Worm (Caenorhabditis elegans): ENCODE results near the gene znfx-1.

The znfx-1 gene

ce11 chrII:9189648-9190047, 23.8 kb upstream of the znfx-1 start:
- TF ChIP-seq scrt-1 (GFP tag; IDR thresholded peaks at IDR 0.05) (no peak), flt-1 (GFP tag; IDR thresholded peaks at IDR 0.05) (no peak), tra-4 (tag; optimal IDR thresholded peaks at IDR 0.05) (no peak), sea-1 (GFP tag; conservative IDR thresholded peaks at IDR 0.05) (no peak), aly-1 (tag; optimal IDR thresholded peaks at IDR 0.05) (no peak), tbx-11 (GFP tag; IDR thresholded peaks at IDR 0.05) (no peak), hmg-4 (GFP tag; optimal IDR thresholded peaks at IDR 0.05) (no peak), hmbx-1 (tag; optimal IDR thresholded peaks at IDR 0.05) (no peak), hnd-1 (tag; optimal IDR thresholded peaks at IDR 0.05) (no peak), pes-1 (GFP tag; IDR thresholded peaks at IDR 0.05) (no peak), B0310.2 (tag; optimal IDR thresholded peaks at IDR 0.05) (no peak), tbx-37 (GFP tag; conservative IDR thresholded peaks at IDR 0.05) (no peak), ama-1 (optimal IDR thresholded peaks at IDR 0.05) (no peak), ets-7 (tag; optimal IDR thresholded peaks at IDR 0.05) (no peak), ceh-36 (tag; optimal IDR thresholded peaks at IDR 0.05) (no peak), F13C5.2 (tag; optimal IDR thresholded peaks at IDR 0.05) (no peak), ceh-13 (GFP tag; optimal IDR thresholded peaks at IDR 0.05) (no peak)

ce11 chrII:9190513-9191099, 22.9 kb upstream of the znfx-1 start:
- no peak for TF ChIP-seq tbx-11 (GFP tag; IDR thresholded peaks at IDR 0.05)
- TF ChIP-seq tbx-37 (GFP tag; conservative IDR thresholded peaks at IDR 0.05) = no peak
- no peak for TF ChIP-seq ama-1 (optimal IDR thresholded peaks at IDR 0.05)
- TF ChIP-seq F13C5.2 (tag; optimal IDR thresholded peaks at IDR 0.05) = no peak
- no peak for TF ChIP-seq B0310.2 (tag; optimal IDR thresholded peaks at IDR 0.05)
- no peak for TF ChIP-seq ets-7 (tag; optimal IDR thresholded peaks at IDR 0.05)
- no peak for TF ChIP-seq sea-1 (GFP tag; conservative IDR thresholded peaks at IDR 0.05)
- no peak for TF ChIP-seq tra-4 (tag; optimal IDR thresholded peaks at IDR 0.05)
- TF ChIP-seq ceh-13 (GFP tag; optimal IDR thresholded peaks at IDR 0.05) = no peak
- TF ChIP-seq pes-1 (GFP tag; IDR thresholded peaks at IDR 0.05) = no peak
- TF ChIP-seq ceh-36 (tag; optimal IDR thresholded peaks at IDR 0.05) = no peak
- TF ChIP-seq hmg-4 (GFP tag; optimal IDR thresholded peaks at IDR 0.05) = no peak
- no peak for TF ChIP-seq aly-1 (tag; optimal IDR thresholded peaks at IDR 0.05)
- TF ChIP-seq hnd-1 (tag; optimal IDR thresholded peaks at IDR 0.05) = no peak
- no peak for TF ChIP-seq hmbx-1 (tag; optimal IDR thresholded peaks at IDR 0.05)
- TF ChIP-seq scrt-1 (GFP tag; IDR thresholded peaks at IDR 0.05) = no peak
- no peak for TF ChIP-seq flt-1 (GFP tag; IDR thresholded peaks at IDR 0.05)

DNA sequence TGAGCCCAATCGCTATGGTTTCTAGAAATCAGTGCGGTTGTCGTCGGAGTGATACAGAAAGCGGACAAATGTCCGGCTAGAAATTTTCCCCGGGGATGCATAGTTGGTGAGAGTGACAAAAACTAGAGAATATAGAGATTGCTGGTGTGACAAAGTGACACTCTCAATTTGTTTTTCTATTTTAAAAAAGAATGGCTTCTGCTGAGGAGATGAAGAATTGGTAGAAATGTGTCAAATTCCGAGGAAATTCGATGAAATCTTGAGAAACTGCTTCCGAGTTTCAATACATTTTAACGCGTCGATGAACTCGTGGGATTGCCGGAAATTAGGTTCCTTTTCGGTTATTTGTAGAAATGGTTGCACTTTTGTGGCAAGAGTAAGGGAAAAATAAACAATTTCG, 19.3 kb upstream of the znfx-1 start, which contains the start of gene twk-4:
Gene twk-4, minus strand, starts transcription at position 101 of the 400 bp plus-strand sequence.
- TF ChIP-seq ama-1 (optimal IDR thresholded peaks at IDR 0.05) = no peak
- TF ChIP-seq hnd-1 (tag; optimal IDR thresholded peaks at IDR 0.05) = no peak
- no peak for TF ChIP-seq flt-1 (GFP tag; IDR thresholded peaks at IDR 0.05)

DNA sequence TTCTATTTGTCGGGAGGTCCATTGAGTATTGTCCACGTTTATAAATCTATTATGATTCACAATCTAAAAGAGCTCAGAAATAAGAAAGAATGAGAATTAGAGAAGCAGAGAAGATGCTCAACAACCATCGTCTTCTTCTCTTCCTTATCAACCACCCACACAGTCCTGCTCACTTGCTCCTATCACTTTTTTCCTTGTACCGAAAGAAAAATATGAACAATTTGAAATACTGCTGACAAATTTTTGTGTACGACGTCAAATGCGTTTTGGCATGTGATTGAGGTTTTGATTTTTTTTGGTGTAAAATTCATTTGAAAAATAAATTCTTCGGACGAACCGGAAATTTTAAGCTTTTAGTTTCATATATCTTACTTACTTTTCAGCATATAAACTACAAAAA, 17.1 kb upstream of the znfx-1 start:
- TF ChIP-seq tbx-11 (GFP tag; IDR thresholded peaks at IDR 0.05) = no peak
- no peak for TF ChIP-seq pes-1 (GFP tag; IDR thresholded peaks at IDR 0.05)
- TF ChIP-seq ama-1 (optimal IDR thresholded peaks at IDR 0.05) = no peak
- no peak for TF ChIP-seq hnd-1 (tag; optimal IDR thresholded peaks at IDR 0.05)

DNA sequence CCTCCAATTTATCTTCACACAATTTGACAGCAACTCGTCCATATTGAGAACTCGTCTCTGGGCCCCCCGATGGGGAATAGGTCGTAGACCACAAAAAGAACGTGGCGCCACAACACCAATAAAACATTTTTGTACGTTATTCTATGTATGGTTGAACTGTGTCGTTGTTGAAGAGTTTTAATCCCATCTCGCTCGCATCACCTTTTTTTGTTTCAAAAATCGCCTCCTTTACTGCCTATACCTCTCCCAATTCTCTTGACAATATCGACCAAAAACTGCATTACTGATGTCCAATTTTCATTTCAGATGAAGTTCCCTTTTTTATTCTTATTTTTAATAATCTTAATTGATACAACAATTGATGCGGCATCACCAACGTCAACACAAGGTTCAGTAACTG, 16.2 kb upstream of the znfx-1 start, which contains the start of gene let-23:
Gene let-23, plus strand, starts transcription at position 301 of the 400 bp plus-strand sequence.
- TF ChIP-seq ets-7 (tag; optimal IDR thresholded peaks at IDR 0.05) = no peak
- no peak for TF ChIP-seq tbx-37 (GFP tag; conservative IDR thresholded peaks at IDR 0.05)
- TF ChIP-seq ceh-13 (GFP tag; optimal IDR thresholded peaks at IDR 0.05) = no peak
- TF ChIP-seq tra-4 (tag; optimal IDR thresholded peaks at IDR 0.05) = no peak
- no peak for TF ChIP-seq B0310.2 (tag; optimal IDR thresholded peaks at IDR 0.05)
- no peak for TF ChIP-seq pes-1 (GFP tag; IDR thresholded peaks at IDR 0.05)
- no peak for TF ChIP-seq aly-1 (tag; optimal IDR thresholded peaks at IDR 0.05)
- no peak for TF ChIP-seq flt-1 (GFP tag; IDR thresholded peaks at IDR 0.05)
- TF ChIP-seq sea-1 (GFP tag; conservative IDR thresholded peaks at IDR 0.05) = no peak
- TF ChIP-seq ama-1 (optimal IDR thresholded peaks at IDR 0.05) = no peak

ce11 chrII:9210076-9210475, 3.4 kb upstream of the znfx-1 start, which contains the start of gene ZK1067.4:
ZK1067.4 (plus strand) TSS chrII:9210376.
- TF ChIP-seq B0310.2 (tag; optimal IDR thresholded peaks at IDR 0.05) = no peak
- no peak for TF ChIP-seq F13C5.2 (tag; optimal IDR thresholded peaks at IDR 0.05)
- no peak for TF ChIP-seq tbx-37 (GFP tag; conservative IDR thresholded peaks at IDR 0.05)
- no peak for TF ChIP-seq ceh-13 (GFP tag; optimal IDR thresholded peaks at IDR 0.05)
- no peak for TF ChIP-seq pes-1 (GFP tag; IDR thresholded peaks at IDR 0.05)
- no peak for TF ChIP-seq ceh-36 (tag; optimal IDR thresholded peaks at IDR 0.05)
- TF ChIP-seq sea-1 (GFP tag; conservative IDR thresholded peaks at IDR 0.05) = no peak
- no peak for TF ChIP-seq hmg-4 (GFP tag; optimal IDR thresholded peaks at IDR 0.05)
- no peak for TF ChIP-seq ama-1 (optimal IDR thresholded peaks at IDR 0.05)
- no peak for TF ChIP-seq flt-1 (GFP tag; IDR thresholded peaks at IDR 0.05)
- TF ChIP-seq hmbx-1 (tag; optimal IDR thresholded peaks at IDR 0.05) = no peak
- no peak for TF ChIP-seq tra-4 (tag; optimal IDR thresholded peaks at IDR 0.05)
- TF ChIP-seq scrt-1 (GFP tag; IDR thresholded peaks at IDR 0.05) = no peak
- TF ChIP-seq tbx-11 (GFP tag; IDR thresholded peaks at IDR 0.05) = no peak
- no peak for TF ChIP-seq hnd-1 (tag; optimal IDR thresholded peaks at IDR 0.05)

ce11 chrII:9211684-9212083, 1.8 kb upstream of the znfx-1 start:
- TF ChIP-seq flt-1 (GFP tag; IDR thresholded peaks at IDR 0.05) (no peak), ceh-13 (GFP tag; optimal IDR thresholded peaks at IDR 0.05) (no peak), tra-4 (tag; optimal IDR thresholded peaks at IDR 0.05) (no peak), ets-7 (tag; optimal IDR thresholded peaks at IDR 0.05) (no peak), sea-1 (GFP tag; conservative IDR thresholded peaks at IDR 0.05) (no peak), F13C5.2 (tag; optimal IDR thresholded peaks at IDR 0.05) (no peak)

ce11 chrII:9222969-9223368, 9.5 kb downstream of the znfx-1 start, which contains the start of gene ZK1067.3:
ZK1067.3 (plus strand) TSS chrII:9223269.
- no peak for TF ChIP-seq flt-1 (GFP tag; IDR thresholded peaks at IDR 0.05)

All from whole organism, early embryonic.